Worm (Caenorhabditis elegans) whole organism, mixed stage, embryonic: Measurements from ENCODE around the gene T05A8.11.

Source experiments
- M03D4.4 ChIP-seq: sonication (generic microtip); optimal IDR thresholded peaks from 2 replicates; lab custom pipeline; 2017; ENCODE audit warnings: mild to moderate bottlenecking, missing genetic modification characterization, missing compliant biosample characterization
- elt-3 ChIP-seq: fragments of 150-350 bp; optimal IDR thresholded peaks from 2 replicates; lab custom pipeline; 2014; ENCODE audit warnings: missing biosample characterization, missing genetic modification characterization
- nhr-76 ChIP-seq: sonication (generic microtip); optimal IDR thresholded peaks from 2 replicates; lab custom pipeline; 2017; ENCODE audit warnings: missing biosample characterization, missing genetic modification characterization
- snpc-4 ChIP-seq: fragments of 150-350 bp; optimal IDR thresholded peaks from 2 replicates; lab custom pipeline; 2014; ENCODE audit warnings: missing biosample characterization, missing genetic modification characterization
- unc-39 ChIP-seq: fragments of 150-350 bp; optimal IDR thresholded peaks from 2 replicates; lab custom pipeline; 2014; ENCODE audit warnings: missing biosample characterization, missing genetic modification characterization

ce11 chrII:2764664-2765063 is 39.2 kb upstream of the T05A8.11 start, which contains the start of gene fbxb-108:
- TF ChIP-seq snpc-4 (no peak), nhr-76 (tag; lab: Kevin White, UChicago) (no peak), elt-3 (tag; lab: Kevin White, UChicago) (no peak), M03D4.4 (tag; lab: Kevin White, UChicago) (no peak), unc-39 (no peak)
